Worm (Caenorhabditis elegans) whole organism, L4 larva: Measurements from ENCODE around the gene ZK180.5.
A peak's percentile ranks its signal among the peaks of the same experiment; 100 is the strongest.

ENCODE experiments used
- F10B5.3 ChIP-seq: sonication (generic microtip); optimal IDR thresholded peaks from 2 replicates; lab custom pipeline; 2016; ENCODE audit warnings: mild to moderate bottlenecking, missing genetic modification characterization, missing compliant biosample characterization
- F26F4.8 ChIP-seq: fragments of 200-800 bp; sonication (Bioruptor generic); conservative IDR thresholded peaks from 2 replicates; pipeline ENCODE4 v1.3.6; 2022; ENCODE audit warnings: missing genetic modification characterization, missing compliant biosample characterization
- F44E2.7 ChIP-seq: fragments of 200-800 bp; sonication (Bioruptor generic); IDR thresholded peaks from 2 replicates; pipeline ENCODE4 v2.1.2; 2022; ENCODE audit warnings: missing genetic modification characterization, missing compliant biosample characterization
- Y48G9A.11 ChIP-seq: fragments of 200-800 bp; sonication (Bioruptor generic); IDR thresholded peaks from 2 replicates; pipeline ENCODE4 v1.3.6; 2022; ENCODE audit warnings: missing genetic modification reagents, missing genetic modification characterization, missing compliant biosample characterization
- Y5F2A.4 ChIP-seq: fragments of 200-800 bp; sonication (Bioruptor generic); optimal IDR thresholded peaks from 2 replicates; lab custom pipeline; 2018; ENCODE audit warnings: mild to moderate bottlenecking, missing genetic modification characterization, missing compliant biosample characterization
- Y75B8A.6 ChIP-seq: fragments of 200-800 bp; sonication (Bioruptor generic); IDR thresholded peaks from 2 replicates; pipeline ENCODE4 v1.3.6; 2022; ENCODE audit warnings: missing genetic modification reagents, missing genetic modification characterization, missing compliant biosample characterization
- aly-2 ChIP-seq: sonication (generic microtip); optimal IDR thresholded peaks from 2 replicates; lab custom pipeline; 2018; ENCODE audit warnings: missing biosample characterization, missing genetic modification characterization
- ama-1 ChIP-seq: fragments of 150-350 bp; optimal IDR thresholded peaks from 2 replicates; lab custom pipeline; 2014; ENCODE audit warnings: inconsistent platforms, mixed read lengths
- attf-4 ChIP-seq: sonication (generic microtip); optimal IDR thresholded peaks from 3 replicates; lab custom pipeline; 2017; ENCODE audit warnings: missing biosample characterization, missing genetic modification characterization
- ceh-28 ChIP-seq: fragments of 150-350 bp; optimal IDR thresholded peaks from 2 replicates; lab custom pipeline; 2014; ENCODE audit warnings: missing biosample characterization, missing genetic modification reagents, missing genetic modification characterization
- ceh-62 ChIP-seq: sonication (generic microtip); optimal IDR thresholded peaks from 2 replicates; lab custom pipeline; 2017; ENCODE audit warnings: missing biosample characterization, missing genetic modification characterization
- daf-16 ChIP-seq, 3 experiments: sonication (generic microtip); optimal IDR thresholded peaks; 2 replicates each; lab custom pipeline; 2016 to 2017; ENCODE audit warnings: missing genetic modification characterization in 3 of 3, missing genetic modification reagents in 3 of 3, mild to moderate bottlenecking in 2 of 3, missing compliant biosample characterization in 2 of 3, missing biosample characterization in 1 of 3, moderate library complexity in 1 of 3
- daf-8 ChIP-seq: fragments of 200-800 bp; sonication (Bioruptor generic); IDR thresholded peaks from 2 replicates; pipeline ENCODE4 v1.3.6; 2022; ENCODE audit warnings: missing genetic modification characterization, missing compliant biosample characterization
- dmd-8 ChIP-seq: fragments of 200-800 bp; sonication (Bioruptor generic); IDR thresholded peaks from 2 replicates; pipeline ENCODE4 v1.3.6; 2022; ENCODE audit warnings: missing genetic modification characterization, missing compliant biosample characterization
- duxl-1 ChIP-seq: sonication (generic microtip); optimal IDR thresholded peaks from 2 replicates; lab custom pipeline; 2016; ENCODE audit warnings: mild to moderate bottlenecking, missing genetic modification characterization, moderate library complexity, missing compliant biosample characterization; ENCODE audit not compliant: poor library complexity
- dve-1 ChIP-seq: sonication (generic microtip); optimal IDR thresholded peaks from 2 replicates; lab custom pipeline; 2017; ENCODE audit warnings: antibody characterized with exemption, mild to moderate bottlenecking, missing genetic modification characterization, missing compliant biosample characterization; ENCODE audit not compliant: insufficient read depth
- egl-27 ChIP-seq: sonication (generic microtip); optimal IDR thresholded peaks from 3 replicates; lab custom pipeline; 2017; ENCODE audit warnings: missing biosample characterization, missing genetic modification reagents, missing genetic modification characterization
- fkh-10 ChIP-seq: fragments of 150-350 bp; optimal IDR thresholded peaks from 2 replicates; lab custom pipeline; 2014; ENCODE audit warnings: missing biosample characterization, missing genetic modification reagents, missing genetic modification characterization
- gei-8 ChIP-seq: fragments of 200-800 bp; sonication (Bioruptor generic); optimal IDR thresholded peaks from 2 replicates; lab custom pipeline; 2018; ENCODE audit warnings: mild to moderate bottlenecking, missing genetic modification characterization, missing compliant biosample characterization
- hif-1 ChIP-seq, 2 experiments: sonication (generic microtip); optimal IDR thresholded peaks; 2 replicates each; lab custom pipeline; 2016 to 2017; ENCODE audit warnings: missing compliant biosample characterization in 2 of 2, missing genetic modification characterization in 2 of 2, missing genetic modification reagents in 2 of 2, missing genotype in 2 of 2, mild to moderate bottlenecking in 1 of 2
- hlh-11 ChIP-seq: fragments of 200-800 bp; sonication (Bioruptor generic); optimal IDR thresholded peaks from 2 replicates; lab custom pipeline; 2018; ENCODE audit warnings: mild to moderate bottlenecking, missing genetic modification characterization, missing compliant biosample characterization
- hmg-1.1 ChIP-seq: fragments of 200-800 bp; sonication (Bioruptor generic); IDR thresholded peaks from 2 replicates; pipeline ENCODE4 v1.3.6; 2022; ENCODE audit warnings: missing genetic modification reagents, missing genetic modification characterization, missing compliant biosample characterization
- lim-7 ChIP-seq: fragments of 200-800 bp; sonication (Bioruptor generic); IDR thresholded peaks from 2 replicates; pipeline ENCODE4 v1.3.6; 2022; ENCODE audit warnings: missing genetic modification characterization, missing compliant biosample characterization
- lin-1 ChIP-seq: fragments of 200-800 bp; sonication (Bioruptor generic); IDR thresholded peaks from 2 replicates; pipeline ENCODE4 v1.3.6; 2022; ENCODE audit warnings: missing genetic modification reagents, missing genetic modification characterization, missing compliant biosample characterization
- lin-29 ChIP-seq: fragments of 200-800 bp; sonication (Bioruptor generic); IDR thresholded peaks from 2 replicates; pipeline ENCODE4 v1.3.6; 2022; ENCODE audit warnings: missing genetic modification reagents, missing genetic modification characterization, missing compliant biosample characterization
- lir-3 ChIP-seq: sonication (generic microtip); optimal IDR thresholded peaks from 2 replicates; lab custom pipeline; 2016; ENCODE audit warnings: mild to moderate bottlenecking, missing genetic modification characterization, missing compliant biosample characterization
- madf-5 ChIP-seq, 2 experiments: fragments of 200-800 bp; sonication (Bioruptor generic); IDR thresholded peaks; 2 replicates each; pipeline ENCODE4 v1.3.6; 2022; ENCODE audit warnings: missing compliant biosample characterization in 2 of 2, missing genetic modification characterization in 2 of 2
- madf-9 ChIP-seq: fragments of 200-800 bp; sonication (Bioruptor generic); conservative IDR thresholded peaks from 2 replicates; pipeline ENCODE4 v1.3.6; 2022; ENCODE audit warnings: missing genetic modification reagents, missing genetic modification characterization, missing compliant biosample characterization
- mdl-1 ChIP-seq, 2 experiments: fragments of 150-350 bp in 1 of 2; sonication (generic microtip) in 1 of 2; optimal IDR thresholded peaks; 2 replicates each; lab custom pipeline; 2014 to 2017; ENCODE audit warnings: missing biosample characterization in 2 of 2, missing genetic modification characterization in 2 of 2
- mep-1 ChIP-seq: fragments of 150-350 bp; sonication (generic microtip); optimal IDR thresholded peaks from 3 replicates; lab custom pipeline; 2014; ENCODE audit warnings: missing biosample characterization, missing genetic modification characterization
- mxl-3 ChIP-seq: fragments of 200-800 bp; sonication (Bioruptor generic); optimal IDR thresholded peaks from 2 replicates; lab custom pipeline; 2018; ENCODE audit warnings: mild to moderate bottlenecking, missing genetic modification characterization, missing compliant biosample characterization
- nhr-41 ChIP-seq: fragments of 200-800 bp; sonication (Bioruptor generic); IDR thresholded peaks from 2 replicates; pipeline ENCODE4 v1.3.6; 2022; ENCODE audit warnings: missing genetic modification reagents, missing genetic modification characterization, missing compliant biosample characterization
- nhr-42 ChIP-seq: fragments of 200-800 bp; sonication (Bioruptor generic); IDR thresholded peaks from 2 replicates; pipeline ENCODE4 v1.3.6; 2022; ENCODE audit warnings: missing genetic modification characterization, missing compliant biosample characterization
- nhr-48 ChIP-seq: sonication (generic microtip); optimal IDR thresholded peaks from 2 replicates; lab custom pipeline; 2016; ENCODE audit warnings: mild to moderate bottlenecking, missing genetic modification characterization, missing compliant biosample characterization
- nhr-6 ChIP-seq: fragments of 150-350 bp; optimal IDR thresholded peaks from 2 replicates; lab custom pipeline; 2014; ENCODE audit warnings: missing biosample characterization, missing genetic modification characterization
- nhr-77 ChIP-seq: fragments of 150-350 bp; optimal IDR thresholded peaks from 2 replicates; lab custom pipeline; 2014; ENCODE audit warnings: missing biosample characterization, missing genetic modification characterization
- php-3 ChIP-seq: fragments of 200-800 bp; sonication (Bioruptor generic); IDR thresholded peaks from 2 replicates; pipeline ENCODE4 v1.3.6; 2022; ENCODE audit warnings: missing genetic modification reagents, missing genetic modification characterization, missing compliant biosample characterization
- pqm-1 ChIP-seq: sonication (generic microtip); optimal IDR thresholded peaks from 2 replicates; lab custom pipeline; 2017; ENCODE audit warnings: missing biosample characterization, missing genetic modification characterization
- sdz-12 ChIP-seq: fragments of 200-800 bp; sonication (Bioruptor generic); optimal IDR thresholded peaks from 2 replicates; lab custom pipeline; 2018; ENCODE audit warnings: mild to moderate bottlenecking, missing genetic modification characterization, missing compliant biosample characterization
- skn-1 ChIP-seq: fragments of 150-350 bp; optimal IDR thresholded peaks from 2 replicates; lab custom pipeline; 2014; ENCODE audit warnings: missing biosample characterization, missing genetic modification characterization
- snpc-1.2 ChIP-seq: fragments of 200-800 bp; sonication (Bioruptor generic); IDR thresholded peaks from 2 replicates; pipeline ENCODE4 v1.3.6; 2022; ENCODE audit warnings: missing genetic modification reagents, missing genetic modification characterization, missing compliant biosample characterization
- spr-1 ChIP-seq: sonication (generic microtip); optimal IDR thresholded peaks from 2 replicates; lab custom pipeline; 2016; ENCODE audit warnings: mild to moderate bottlenecking, missing genetic modification characterization, missing compliant biosample characterization
- spr-3 ChIP-seq: fragments of 200-800 bp; sonication (Bioruptor generic); optimal IDR thresholded peaks from 2 replicates; lab custom pipeline; 2018; ENCODE audit warnings: mild to moderate bottlenecking, missing genetic modification characterization, missing compliant biosample characterization
- unc-39 ChIP-seq: sonication (generic microtip); optimal IDR thresholded peaks from 2 replicates; lab custom pipeline; 2017; ENCODE audit warnings: missing biosample characterization, missing genetic modification characterization
- unc-62 ChIP-seq, 3 experiments: fragments of 150-350 bp in 1 of 3; sonication (generic microtip); optimal IDR thresholded peaks in 2 of 3; peaks in 1 of 3; 1 replicate in 1 of 3; 2 replicates in 2 of 3; lab custom pipeline; 2014 to 2017; ENCODE audit warnings: missing biosample characterization in 3 of 3, missing genetic modification characterization in 3 of 3, missing genetic modification reagents in 3 of 3, missing genotype in 1 of 3
- zag-1 ChIP-seq: fragments of 150-350 bp; optimal IDR thresholded peaks from 2 replicates; lab custom pipeline; 2014; ENCODE audit warnings: missing biosample characterization, missing genetic modification characterization
- zfp-2 ChIP-seq: sonication (generic microtip); optimal IDR thresholded peaks from 2 replicates; lab custom pipeline; 2016; ENCODE audit warnings: mild to moderate bottlenecking, missing genetic modification characterization, missing compliant biosample characterization
- zip-2 ChIP-seq: fragments of 150-350 bp; optimal IDR thresholded peaks from 2 replicates; lab custom pipeline; 2014; ENCODE audit warnings: missing biosample characterization, missing genetic modification characterization

ZK180.5 gene

DNA sequence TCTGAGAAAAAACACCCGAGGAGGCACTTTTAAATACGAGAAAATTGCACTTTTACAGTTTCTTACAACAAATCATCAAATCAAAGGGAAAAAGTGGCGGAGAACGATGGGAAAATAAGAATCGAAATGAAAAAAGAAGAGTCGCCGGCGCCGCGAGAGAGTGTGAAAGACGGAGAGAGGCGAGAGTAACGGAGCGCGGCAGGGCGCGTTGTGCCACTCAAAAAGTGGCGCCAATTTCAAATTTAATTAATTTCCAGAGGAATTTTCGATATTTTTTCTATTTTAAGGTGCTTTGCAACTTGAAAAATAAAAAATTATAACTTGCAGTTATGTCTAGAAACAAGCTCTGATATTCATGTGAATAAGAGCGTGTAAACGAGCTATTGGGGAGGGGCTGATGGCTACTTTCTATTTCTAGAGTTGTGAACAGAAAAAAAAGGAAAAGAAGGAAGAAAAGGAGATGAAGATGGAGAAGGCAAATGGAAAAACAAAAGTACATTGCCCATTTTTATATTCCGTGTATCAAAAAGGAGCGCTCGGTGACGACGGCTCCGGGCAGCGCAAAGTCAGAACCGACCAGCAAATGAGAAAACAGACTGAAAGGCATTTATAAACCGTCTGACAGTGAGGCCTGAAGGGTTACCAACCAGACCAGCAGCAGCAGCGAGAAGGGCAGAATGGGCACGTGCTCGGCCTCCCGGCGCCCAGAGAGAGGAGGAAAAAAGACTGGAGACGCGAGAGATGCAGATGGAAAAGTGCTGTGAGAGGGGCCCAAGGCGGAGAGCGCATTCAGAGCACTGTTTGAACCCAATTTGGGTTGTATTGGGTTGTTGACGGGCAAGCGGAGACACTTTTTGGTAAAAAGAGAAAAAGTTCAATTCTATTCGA is 45.8 kb downstream of the ZK180.5 start (continued):
- no peak for TF ChIP-seq nhr-41 (GFP tag; lab: Robert Waterston, UW)
- TF ChIP-seq madf-5 (GFP tag; IDR thresholded peaks at IDR 0.05; lab: Robert Waterston, UW): 0 out of 4 replicates have a peak, but pooled peaks of 1 of the 2 experiments have one; percentile 5
- TF ChIP-seq nhr-77: peak; percentile 51
- TF ChIP-seq egl-27: no peak
- peak; percentile 66 for TF ChIP-seq hmg-1.1 (GFP tag; lab: Robert Waterston, UW)
- TF ChIP-seq dmd-8 (GFP tag; lab: Robert Waterston, UW): peak; percentile 40; the same call in 1 of the 2 replicates
- TF ChIP-seq mep-1 (tag; lab: Kevin White, UChicago): peak; percentile 14
- TF ChIP-seq nhr-42 (GFP tag; lab: Robert Waterston, UW): peak; percentile 29; the same call in 1 of the 2 replicates
- no peak for TF ChIP-seq ceh-62 (tag; lab: Kevin White, UChicago)
- TF ChIP-seq unc-62 (GFP tag; optimal IDR thresholded peaks at IDR 0.05 in 1 of 2; lab: Kevin White, UChicago): peak in 1 of 2 experiments; percentile 97
- no peak for TF ChIP-seq unc-62 (tag; optimal IDR thresholded peaks at IDR 0.05; lab: Kevin White, UChicago)
- TF ChIP-seq sdz-12 (GFP tag; lab: Kevin White, UChicago): no peak
- TF ChIP-seq lir-3 (tag; lab: Kevin White, UChicago): no peak
- no peak for TF ChIP-seq unc-39
- peak; percentile 32 for TF ChIP-seq ama-1 (lab: Kevin White, UChicago)
- TF ChIP-seq ceh-28 (tag; lab: Kevin White, UChicago): no peak
- no peak for TF ChIP-seq Y5F2A.4 (GFP tag; lab: Kevin White, UChicago)
- no peak for TF ChIP-seq zag-1 (tag; lab: Kevin White, UChicago)
- TF ChIP-seq snpc-1.2 (GFP tag; lab: Robert Waterston, UW): no peak
- TF ChIP-seq nhr-6: peak; percentile 45
- no peak for TF ChIP-seq spr-1 (tag; lab: Kevin White, UChicago)
- TF ChIP-seq lin-1 (GFP tag; lab: Robert Waterston, UW): 0 out of 2 replicates have a peak, but pooled peaks have one; percentile 49
- no peak for TF ChIP-seq F10B5.3
- TF ChIP-seq aly-2 (tag; lab: Kevin White, UChicago): no peak
- peak in 1 of 2 experiments; percentile 15 for TF ChIP-seq daf-16 (GFP tag; optimal IDR thresholded peaks at IDR 0.05; lab: Kevin White, UChicago)
- peak; percentile 71 for TF ChIP-seq daf-16 (tag; optimal IDR thresholded peaks at IDR 0.05; lab: Kevin White, UChicago)
- TF ChIP-seq lin-29 (GFP tag; lab: Robert Waterston, UW): 0 out of 2 replicates have a peak, but pooled peaks have one; percentile 9
- no peak for TF ChIP-seq attf-4
- no peak for TF ChIP-seq spr-3 (GFP tag; lab: Kevin White, UChicago)
- TF ChIP-seq pqm-1 (tag; lab: Kevin White, UChicago): no peak
- no peak for TF ChIP-seq nhr-48 (tag; lab: Kevin White, UChicago)
- TF ChIP-seq zip-2: no peak
- no peak for TF ChIP-seq F44E2.7 (GFP tag; lab: Robert Waterston, UW)
- TF ChIP-seq zfp-2 (tag; lab: Kevin White, UChicago): no peak
- peak; percentile 71 to 92 for TF ChIP-seq mdl-1 (tag; optimal IDR thresholded peaks at IDR 0.05; lab: Kevin White, UChicago)
- no peak for TF ChIP-seq Y75B8A.6 (GFP tag; lab: Robert Waterston, UW)
- TF ChIP-seq mxl-3 (GFP tag; lab: Kevin White, UChicago): peak; percentile 76
- TF ChIP-seq fkh-10 (GFP tag; lab: Kevin White, UChicago): no peak
- TF ChIP-seq gei-8 (GFP tag; lab: Kevin White, UChicago): no peak
- 0 out of 2 replicates have a peak, but pooled peaks have one; percentile 17 for TF ChIP-seq Y48G9A.11 (GFP tag; lab: Robert Waterston, UW)
- no peak for TF ChIP-seq skn-1 (tag; lab: Kevin White, UChicago)
- TF ChIP-seq hlh-11 (tag; lab: Kevin White, UChicago): peak; percentile 68
- TF ChIP-seq F26F4.8 (GFP tag; lab: Robert Waterston, UW): no peak
- peak; percentile 45; the same call in 1 of the 2 replicates for TF ChIP-seq lim-7 (GFP tag; lab: Robert Waterston, UW)
- TF ChIP-seq hif-1 (tag; optimal IDR thresholded peaks at IDR 0.05; lab: Kevin White, UChicago): peak in 1 of 2 experiments; percentile 6
- no peak for TF ChIP-seq php-3 (GFP tag; lab: Robert Waterston, UW)
- 0 out of 2 replicates have a peak, but pooled peaks have one; percentile 30 for TF ChIP-seq madf-9 (GFP tag; lab: Robert Waterston, UW)
- no peak for TF ChIP-seq daf-8 (GFP tag; lab: Robert Waterston, UW)
- no peak for TF ChIP-seq dve-1 (tag; lab: Kevin White, UChicago)
- no peak for TF ChIP-seq duxl-1 (tag; lab: Kevin White, UChicago)
